Worm (Caenorhabditis elegans) whole organism, mixed stage, embryonic: ENCODE data around the gene K09E2.1.

Source experiments
- M03D4.4 ChIP-seq: sonication (generic microtip); optimal IDR thresholded peaks from 2 replicates; lab custom pipeline; 2017; ENCODE audit warnings: mild to moderate bottlenecking, missing genetic modification characterization, missing compliant biosample characterization
- bed-3 ChIP-seq: fragments of 200-800 bp; sonication (Bioruptor generic); optimal IDR thresholded peaks from 3 replicates; lab custom pipeline; 2018; ENCODE audit warnings: mild to moderate bottlenecking, missing genetic modification characterization, moderate library complexity, missing compliant biosample characterization
- blmp-1 ChIP-seq: fragments of 150-350 bp; optimal IDR thresholded peaks from 2 replicates; lab custom pipeline; 2014; ENCODE audit warnings: missing biosample characterization, missing genetic modification characterization
- ceh-39 ChIP-seq: fragments of 150-350 bp; optimal IDR thresholded peaks from 2 replicates; lab custom pipeline; 2014; ENCODE audit warnings: missing biosample characterization, missing genetic modification characterization
- ceh-43 ChIP-seq: fragments of 200-800 bp; sonication (Bioruptor generic); optimal IDR thresholded peaks from 2 replicates; lab custom pipeline; 2018; ENCODE audit warnings: mild to moderate bottlenecking, missing genetic modification characterization, moderate library complexity, missing compliant biosample characterization
- ceh-83 ChIP-seq: fragments of 200-800 bp; sonication (Bioruptor generic); optimal IDR thresholded peaks from 2 replicates; lab custom pipeline; 2018; ENCODE audit warnings: mild to moderate bottlenecking, missing genetic modification characterization, missing compliant biosample characterization
- ces-1 ChIP-seq: fragments of 150-350 bp; optimal IDR thresholded peaks from 2 replicates; lab custom pipeline; 2014; ENCODE audit warnings: missing biosample characterization, missing genetic modification reagents, missing genetic modification characterization
- cnd-1 ChIP-seq: fragments of 200-800 bp; sonication (Bioruptor generic); optimal IDR thresholded peaks from 2 replicates; lab custom pipeline; 2018; ENCODE audit warnings: mild to moderate bottlenecking, missing genetic modification characterization, missing compliant biosample characterization
- drap-1 ChIP-seq: fragments of 200-800 bp; sonication (Bioruptor generic); optimal IDR thresholded peaks from 3 replicates; lab custom pipeline; 2018; ENCODE audit warnings: mild to moderate bottlenecking, missing genetic modification characterization, missing compliant biosample characterization
- elt-1 ChIP-seq: sonication (generic microtip); optimal IDR thresholded peaks from 2 replicates; lab custom pipeline; 2017; ENCODE audit warnings: missing genetic modification characterization, mild to moderate bottlenecking, missing compliant biosample characterization, antibody characterized with exemption, moderate library complexity, borderline replicate concordance; ENCODE audit not compliant: insufficient read depth
- elt-3 ChIP-seq: fragments of 150-350 bp; optimal IDR thresholded peaks from 2 replicates; lab custom pipeline; 2014; ENCODE audit warnings: missing biosample characterization, missing genetic modification characterization
- flh-1 ChIP-seq: fragments of 200-800 bp; sonication (Bioruptor generic); optimal IDR thresholded peaks from 2 replicates; lab custom pipeline; 2018; ENCODE audit warnings: mild to moderate bottlenecking, missing genetic modification characterization, moderate library complexity, missing compliant biosample characterization
- ham-2 ChIP-seq: fragments of 200-800 bp; sonication (Bioruptor generic); optimal IDR thresholded peaks from 2 replicates; lab custom pipeline; 2018; ENCODE audit warnings: mild to moderate bottlenecking, missing genetic modification characterization, missing compliant biosample characterization
- hlh-1 ChIP-seq: fragments of 150-350 bp; optimal IDR thresholded peaks from 2 replicates; lab custom pipeline; 2014; ENCODE audit warnings: missing biosample characterization, missing genetic modification reagents, missing genetic modification characterization
- lin-13 ChIP-seq: fragments of 150-350 bp; optimal IDR thresholded peaks from 2 replicates; lab custom pipeline; 2014; ENCODE audit warnings: missing biosample characterization, missing genetic modification characterization
- lin-32 ChIP-seq: fragments of 200-800 bp; sonication (Bioruptor generic); optimal IDR thresholded peaks from 2 replicates; lab custom pipeline; 2018; ENCODE audit warnings: mild to moderate bottlenecking, missing genetic modification characterization, missing compliant biosample characterization
- lsy-2 ChIP-seq: fragments of 150-350 bp; optimal IDR thresholded peaks from 2 replicates; lab custom pipeline; 2014; ENCODE audit warnings: missing biosample characterization, missing genetic modification characterization
- mab-5 ChIP-seq: fragments of 150-350 bp; optimal IDR thresholded peaks from 2 replicates; lab custom pipeline; 2014; ENCODE audit warnings: missing biosample characterization, missing genetic modification characterization
- mls-2 ChIP-seq: sonication (generic microtip); optimal IDR thresholded peaks from 2 replicates; lab custom pipeline; 2016; ENCODE audit warnings: mild to moderate bottlenecking, missing genetic modification characterization, moderate library complexity, missing compliant biosample characterization
- nhr-12 ChIP-seq: fragments of 150-350 bp; optimal IDR thresholded peaks from 2 replicates; lab custom pipeline; 2014; ENCODE audit warnings: missing biosample characterization, missing genetic modification characterization
- nhr-2 ChIP-seq: fragments of 150-350 bp; optimal IDR thresholded peaks from 2 replicates; lab custom pipeline; 2014; ENCODE audit warnings: missing biosample characterization, missing genetic modification characterization
- nhr-237 ChIP-seq: fragments of 150-350 bp; optimal IDR thresholded peaks from 2 replicates; lab custom pipeline; 2014; ENCODE audit warnings: missing biosample characterization, missing genetic modification characterization
- nhr-28 ChIP-seq: fragments of 150-350 bp; optimal IDR thresholded peaks from 2 replicates; lab custom pipeline; 2014; ENCODE audit warnings: missing biosample characterization, missing genetic modification characterization
- nhr-76 ChIP-seq: sonication (generic microtip); optimal IDR thresholded peaks from 2 replicates; lab custom pipeline; 2017; ENCODE audit warnings: missing biosample characterization, missing genetic modification characterization
- pha-4 ChIP-seq: fragments of 150-350 bp; optimal IDR thresholded peaks from 2 replicates; lab custom pipeline; 2018; ENCODE audit warnings: missing biosample characterization, missing genetic modification reagents, missing genetic modification characterization
- sem-2 ChIP-seq: fragments of 200-800 bp; sonication (Bioruptor generic); optimal IDR thresholded peaks from 2 replicates; lab custom pipeline; 2018; ENCODE audit warnings: mild to moderate bottlenecking, missing genetic modification characterization, missing compliant biosample characterization
- sptf-1 ChIP-seq: sonication (generic microtip); optimal IDR thresholded peaks from 2 replicates; lab custom pipeline; 2017; ENCODE audit warnings: mild to moderate bottlenecking, missing genetic modification characterization, moderate library complexity, missing compliant biosample characterization
- tbx-8 ChIP-seq: fragments of 200-800 bp; sonication (Bioruptor generic); optimal IDR thresholded peaks from 2 replicates; lab custom pipeline; 2018; ENCODE audit warnings: mild to moderate bottlenecking, missing genetic modification characterization, moderate library complexity, missing compliant biosample characterization
- unc-120 ChIP-seq: sonication (generic microtip); optimal IDR thresholded peaks from 2 replicates; lab custom pipeline; 2017; ENCODE audit warnings: missing genetic modification characterization, missing compliant biosample characterization; ENCODE audit not compliant: poor library complexity, severe bottlenecking
- unc-39 ChIP-seq: fragments of 150-350 bp; optimal IDR thresholded peaks from 2 replicates; lab custom pipeline; 2014; ENCODE audit warnings: missing biosample characterization, missing genetic modification characterization
- unc-62 ChIP-seq: fragments of 150-350 bp; optimal IDR thresholded peaks from 2 replicates; lab custom pipeline; 2014; ENCODE audit warnings: missing biosample characterization, missing genetic modification reagents, missing genetic modification characterization
- ztf-11 ChIP-seq: fragments of 150-350 bp; optimal IDR thresholded peaks from 2 replicates; lab custom pipeline; 2014; ENCODE audit warnings: missing biosample characterization, missing genetic modification characterization

K09E2.1 gene

ce11 chrX:8681600-8681999, at the start of gene K09E2.1:
Gene K09E2.1 (plus strand): TSS chrX:8681900.
- TF ChIP-seq hlh-1 (tag; lab: Kevin White, UChicago): no peak

- TF ChIP-seq lsy-2 (tag; lab: Kevin White, UChicago) (no peak), sptf-1 (peak; percentile 80), nhr-28 (tag; lab: Kevin White, UChicago) (no peak), unc-39 (tag; lab: Kevin White, UChicago) (no peak), hlh-1 (tag; lab: Kevin White, UChicago) (no peak), ztf-11 (tag; lab: Kevin White, UChicago) (no peak), cnd-1 (no peak), tbx-8 (GFP tag; lab: Kevin White, UChicago) (no peak), bed-3 (GFP tag; lab: Kevin White, UChicago) (peak; percentile 33), ceh-43 (peak; percentile 76), ceh-83 (GFP tag; lab: Kevin White, UChicago) (peak; percentile 65), ham-2 (GFP tag; lab: Kevin White, UChicago) (peak; percentile 47), unc-62 (GFP tag; lab: Kevin White, UChicago) (no peak), nhr-237 (tag; lab: Kevin White, UChicago) (no peak), flh-1 (no peak), ceh-39 (no peak), drap-1 (GFP tag; lab: Kevin White, UChicago) (no peak), M03D4.4 (tag; lab: Kevin White, UChicago) (peak; percentile 72), lin-32 (GFP tag; lab: Kevin White, UChicago) (peak; percentile 1)
These were observed 43.0 kb upstream of the K09E2.1 start for ce11 chrX:8638679-8639184.

- TF ChIP-seq hlh-1 (tag; lab: Kevin White, UChicago): no peak
- no peak for TF ChIP-seq lin-32 (GFP tag; lab: Kevin White, UChicago)
- TF ChIP-seq drap-1 (GFP tag; lab: Kevin White, UChicago): no peak
- TF ChIP-seq ztf-11 (tag; lab: Kevin White, UChicago): no peak
These were observed 41.0 kb upstream of the K09E2.1 start for ce11 chrX:8640654-8641053.

- TF ChIP-seq ces-1 (GFP tag; lab: Kevin White, UChicago): no peak
- TF ChIP-seq nhr-2: no peak
- no peak for TF ChIP-seq nhr-28 (tag; lab: Kevin White, UChicago)
- no peak for TF ChIP-seq blmp-1 (tag; lab: Kevin White, UChicago)
- no peak for TF ChIP-seq elt-3 (tag; lab: Kevin White, UChicago)
- TF ChIP-seq lsy-2 (tag; lab: Kevin White, UChicago): no peak
- TF ChIP-seq nhr-12 (tag; lab: Kevin White, UChicago): no peak
- TF ChIP-seq nhr-76: no peak
- TF ChIP-seq hlh-1 (tag; lab: Kevin White, UChicago): no peak
- no peak for TF ChIP-seq lin-13 (tag; lab: Kevin White, UChicago)
- TF ChIP-seq pha-4 (tag; lab: Kevin White, UChicago): no peak
These were observed 37.9 kb upstream of the K09E2.1 start, which contains the start of gene stg-2 for ce11 chrX:8643817-8644216. Gene stg-2 (minus strand): TSS chrX:8643917.

ce11 chrX:8646287-8646686, 35.4 kb upstream of the K09E2.1 start:
- TF ChIP-seq tbx-8 (GFP tag; lab: Kevin White, UChicago) (peak; percentile 82), nhr-2 (no peak), ceh-83 (GFP tag; lab: Kevin White, UChicago) (peak; percentile 89), M03D4.4 (tag; lab: Kevin White, UChicago) (peak; percentile 87), sptf-1 (peak; percentile 89), nhr-76 (no peak), ham-2 (GFP tag; lab: Kevin White, UChicago) (peak; percentile 49), sem-2 (peak; percentile 64), drap-1 (GFP tag; lab: Kevin White, UChicago) (peak; percentile 80), unc-120 (tag; lab: Kevin White, UChicago) (peak; percentile 66), mls-2 (peak; percentile 90), ces-1 (GFP tag; lab: Kevin White, UChicago) (peak; percentile 82), ceh-43 (peak; percentile 71), lin-32 (GFP tag; lab: Kevin White, UChicago) (peak; percentile 44), elt-1 (tag; lab: Kevin White, UChicago) (no peak), hlh-1 (tag; lab: Kevin White, UChicago) (no peak), mab-5 (no peak), flh-1 (peak; percentile 55), cnd-1 (peak; percentile 88), bed-3 (GFP tag; lab: Kevin White, UChicago) (peak; percentile 71)
